Fruit fly (Drosophila melanogaster): ENCODE measurements around the gene CG17776.

dm6 chrX:2180750-2181261, 3.7 kb upstream of the CG17776 start, which contains the start of gene pn:
- TF ChIP-seq CG32121 (GFP tag; IDR thresholded peaks at IDR 0.05) (no peak), Snoo (tag; optimal IDR thresholded peaks at IDR 0.05) (no peak), CG13204 (GFP tag; optimal IDR thresholded peaks at IDR 0.05) (no peak), CG10348 (GFP tag; IDR thresholded peaks at IDR 0.05) (no peak), EcR (GFP tag; optimal IDR thresholded peaks at IDR 0.05) (no peak), Ets98B (GFP tag; IDR thresholded peaks at IDR 0.05) (no peak), fd96Ca (GFP tag; IDR thresholded peaks at IDR 0.05) (no peak)

Data from whole organism, pupa.